Worm (Caenorhabditis elegans) whole organism, L4 larva: ENCODE data around the gene str-226.

ENCODE experiments used
- fos-1 ChIP-seq: fragments of 150-350 bp; optimal IDR thresholded peaks from 2 replicates; lab custom pipeline; 2014; ENCODE audit warnings: missing biosample characterization, missing genetic modification characterization
- hlh-30 ChIP-seq: sonication (generic microtip); optimal IDR thresholded peaks from 2 replicates; lab custom pipeline; 2017; ENCODE audit warnings: antibody characterized with exemption, mild to moderate bottlenecking, missing genetic modification characterization, missing compliant biosample characterization; ENCODE audit not compliant: insufficient read depth
- nhr-111 ChIP-seq: fragments of 200-800 bp; sonication (Bioruptor generic); optimal IDR thresholded peaks from 2 replicates; lab custom pipeline; 2018; ENCODE audit warnings: mild to moderate bottlenecking, missing genetic modification characterization, missing compliant biosample characterization
- nhr-237 ChIP-seq: sonication (generic microtip); optimal IDR thresholded peaks from 2 replicates; lab custom pipeline; 2017; ENCODE audit warnings: missing biosample characterization, missing genetic modification characterization
- nhr-76 ChIP-seq: fragments of 150-350 bp; optimal IDR thresholded peaks from 2 replicates; lab custom pipeline; 2014; ENCODE audit warnings: missing biosample characterization, missing genetic modification characterization
- spr-3 ChIP-seq: fragments of 200-800 bp; sonication (Bioruptor generic); optimal IDR thresholded peaks from 2 replicates; lab custom pipeline; 2018; ENCODE audit warnings: mild to moderate bottlenecking, missing genetic modification characterization, missing compliant biosample characterization
- unc-130 ChIP-seq: sonication (generic microtip); optimal IDR thresholded peaks from 2 replicates; lab custom pipeline; 2016; ENCODE audit warnings: missing genetic modification reagents, missing genetic modification characterization, missing compliant biosample characterization

DNA sequence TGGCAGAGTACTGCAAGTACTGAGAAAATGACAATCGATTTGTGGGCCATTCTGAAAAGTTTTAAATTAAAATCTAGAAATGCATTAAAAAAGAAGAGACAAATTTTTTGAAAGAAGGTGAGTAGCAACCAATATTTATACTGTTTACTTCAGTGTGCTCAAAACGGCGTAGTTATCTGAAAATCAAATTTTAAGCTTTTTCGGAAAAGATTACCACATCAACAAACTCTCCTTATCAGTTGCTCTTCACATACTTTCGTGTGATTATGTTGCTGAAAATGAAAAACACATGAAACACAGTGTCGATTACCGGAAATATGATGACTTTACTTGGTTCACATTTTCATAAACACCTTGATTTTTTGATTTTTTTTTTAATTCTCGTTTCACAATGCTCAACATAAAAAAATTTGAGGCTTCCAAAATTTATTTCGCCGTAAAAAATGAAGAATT lies 29.9 kb upstream of the str-226 start, which contains the start of gene lys-7:
- TF ChIP-seq fos-1 (tag; lab: Kevin White, UChicago), result no peak
- no peak for TF ChIP-seq spr-3
- no peak for TF ChIP-seq hlh-30
- TF ChIP-seq unc-130, result no peak
- no peak for TF ChIP-seq nhr-76 (tag; lab: Kevin White, UChicago)
- TF ChIP-seq nhr-111 (GFP tag; lab: Kevin White, UChicago), result no peak
- no peak for TF ChIP-seq nhr-237
